Fruit fly (Drosophila melanogaster) whole organism, pupa: ENCODE results near the gene HIP-R.

Experiments used
- CG10348 ChIP-seq: fragments of 200-800 bp; sonication (Bioruptor generic); IDR thresholded peaks from 2 replicates; pipeline ENCODE4 v1.3.6; 2022; ENCODE audit warnings: missing biosample characterization, missing genetic modification characterization
- CG12605 ChIP-seq: fragments of 200-800 bp; sonication (Bioruptor generic); IDR thresholded peaks from 2 replicates; pipeline ENCODE4 v1.3.6; 2022; ENCODE audit warnings: missing biosample characterization, missing genetic modification characterization
- CG13204 ChIP-seq: fragments of 200-800 bp; sonication (Bioruptor generic); optimal IDR thresholded peaks from 2 replicates; lab custom pipeline; 2018; ENCODE audit warnings: missing biosample characterization, mild to moderate bottlenecking, missing genetic modification characterization, moderate library complexity
- CG14655 ChIP-seq: fragments of 200-800 bp; sonication (Bioruptor generic); optimal IDR thresholded peaks from 3 replicates; lab custom pipeline; 2017; ENCODE audit warnings: mild to moderate bottlenecking, missing biosample characterization, missing genetic modification reagents, missing genetic modification characterization
- CG15710 ChIP-seq: fragments of 200-800 bp; sonication (Bioruptor generic); optimal IDR thresholded peaks from 2 replicates; lab custom pipeline; 2018; ENCODE audit warnings: missing biosample characterization, mild to moderate bottlenecking, missing genetic modification characterization, moderate library complexity
- CG17806 ChIP-seq: fragments of 200-800 bp; sonication (Bioruptor generic); optimal IDR thresholded peaks from 2 replicates; lab custom pipeline; 2018; ENCODE audit warnings: missing biosample characterization, mild to moderate bottlenecking, missing genetic modification characterization, moderate library complexity
- CG32121 ChIP-seq: fragments of 200-800 bp; sonication (Bioruptor generic); IDR thresholded peaks from 2 replicates; pipeline ENCODE4 v1.3.6; 2022; ENCODE audit warnings: missing biosample characterization, missing genetic modification characterization
- CG34367 ChIP-seq: fragments of 200-800 bp; sonication (Bioruptor generic); optimal IDR thresholded peaks from 2 replicates; lab custom pipeline; 2018; ENCODE audit warnings: missing biosample characterization, mild to moderate bottlenecking, missing genetic modification characterization
- CG4496 ChIP-seq: fragments of 200-800 bp; sonication (Bioruptor generic); IDR thresholded peaks from 3 replicates; pipeline ENCODE4 v1.3.6; 2022; ENCODE audit warnings: missing biosample characterization, missing genetic modification characterization
- CG8159 ChIP-seq: fragments of 200-800 bp; sonication (Bioruptor generic); optimal IDR thresholded peaks from 3 replicates; lab custom pipeline; 2018; ENCODE audit warnings: missing biosample characterization, mild to moderate bottlenecking, missing genetic modification characterization, moderate library complexity
- CG8301 ChIP-seq: fragments of 200-800 bp; sonication (Bioruptor generic); optimal IDR thresholded peaks from 2 replicates; lab custom pipeline; 2018; ENCODE audit warnings: missing biosample characterization, mild to moderate bottlenecking, missing genetic modification characterization
- CG9948 ChIP-seq: fragments of 200-800 bp; sonication (Bioruptor generic); optimal IDR thresholded peaks from 2 replicates; lab custom pipeline; 2018; ENCODE audit warnings: missing biosample characterization, mild to moderate bottlenecking, missing genetic modification characterization, moderate library complexity
- D1 ChIP-seq: fragments of 200-800 bp; sonication (Bioruptor generic); optimal IDR thresholded peaks from 2 replicates; lab custom pipeline; 2018; ENCODE audit warnings: missing biosample characterization, mild to moderate bottlenecking, missing genetic modification characterization, moderate library complexity
- EcR ChIP-seq: fragments of 200-800 bp; sonication (Bioruptor generic); optimal IDR thresholded peaks from 3 replicates; lab custom pipeline; 2019; ENCODE audit warnings: missing biosample characterization, missing genetic modification characterization, mild to moderate bottlenecking, moderate library complexity, missing genetic modification reagents
- Ets98B ChIP-seq: fragments of 200-800 bp; sonication (Bioruptor generic); IDR thresholded peaks from 2 replicates; pipeline ENCODE4 v1.3.6; 2022; ENCODE audit warnings: missing biosample characterization, missing genetic modification characterization
- Pif1A ChIP-seq: fragments of 200-800 bp; sonication (Bioruptor generic); optimal IDR thresholded peaks from 3 replicates; lab custom pipeline; 2016; ENCODE audit warnings: missing biosample characterization, missing genetic modification characterization
- Pif1B ChIP-seq: fragments of 200-800 bp; sonication (Bioruptor generic); optimal IDR thresholded peaks from 3 replicates; lab custom pipeline; 2016; ENCODE audit warnings: missing biosample characterization, missing genetic modification characterization
- Snoo ChIP-seq: fragments of 200-800 bp; sonication (Bioruptor generic); optimal IDR thresholded peaks from 3 replicates; lab custom pipeline; 2017; ENCODE audit warnings: missing biosample characterization, mild to moderate bottlenecking, missing genetic modification characterization, inconsistent platforms
- fd96Ca ChIP-seq: fragments of 200-800 bp; sonication (Bioruptor generic); IDR thresholded peaks from 3 replicates; pipeline ENCODE4 v1.3.6; 2022; ENCODE audit warnings: missing biosample characterization, missing genetic modification characterization
- gl ChIP-seq: fragments of 200-800 bp; sonication (Bioruptor generic); optimal IDR thresholded peaks from 2 replicates; lab custom pipeline; 2018; ENCODE audit warnings: missing biosample characterization, mild to moderate bottlenecking, missing genetic modification characterization
- rn ChIP-seq: fragments of 200-800 bp; sonication (Bioruptor generic); IDR thresholded peaks from 2 replicates; pipeline ENCODE4 v1.3.6; 2022; ENCODE audit warnings: missing biosample characterization, missing genetic modification characterization

HIP-R gene

dm6 chrX:3742002-3742722 lies 47.6 kb upstream of the HIP-R start:
- peak; percentile 97 for TF ChIP-seq CG9948 (tag; lab: Kevin White, UChicago)
- TF ChIP-seq fd96Ca (GFP tag; lab: Robert Waterston, UW), result peak; percentile 99
- TF ChIP-seq CG4496, result peak; percentile 100
- TF ChIP-seq CG17806 (tag; lab: Kevin White, UChicago), result peak; percentile 97
- TF ChIP-seq CG12605, result peak; percentile 99
- TF ChIP-seq rn, result peak; percentile 98
- TF ChIP-seq gl (tag; lab: Kevin White, UChicago), result peak; percentile 95
- peak; percentile 84 for TF ChIP-seq D1 (tag; lab: Kevin White, UChicago)
- TF ChIP-seq Ets98B, result peak; percentile 100
- peak; percentile 98 for TF ChIP-seq CG8301 (tag; lab: Kevin White, UChicago)
- TF ChIP-seq Pif1A (GFP tag; lab: Kevin White, UChicago), result peak; percentile 98
- peak; percentile 98 for TF ChIP-seq CG8159
- peak; percentile 98 for TF ChIP-seq CG34367 (tag; lab: Kevin White, UChicago)
- peak; percentile 99 for TF ChIP-seq Snoo (tag; lab: Kevin White, UChicago)
- peak; percentile 97 for TF ChIP-seq Pif1B (GFP tag; lab: Kevin White, UChicago)
- TF ChIP-seq CG14655 (GFP tag; lab: Kevin White, UChicago), result peak; percentile 98
- peak; percentile 96 for TF ChIP-seq CG10348 (GFP tag; lab: Robert Waterston, UW)
- TF ChIP-seq EcR (GFP tag; lab: Kevin White, UChicago), result no peak
- peak; percentile 95 for TF ChIP-seq CG13204 (GFP tag; lab: Kevin White, UChicago)
- TF ChIP-seq CG32121, result peak; percentile 99
- TF ChIP-seq CG15710 (tag; lab: Kevin White, UChicago), result peak; percentile 98

DNA sequence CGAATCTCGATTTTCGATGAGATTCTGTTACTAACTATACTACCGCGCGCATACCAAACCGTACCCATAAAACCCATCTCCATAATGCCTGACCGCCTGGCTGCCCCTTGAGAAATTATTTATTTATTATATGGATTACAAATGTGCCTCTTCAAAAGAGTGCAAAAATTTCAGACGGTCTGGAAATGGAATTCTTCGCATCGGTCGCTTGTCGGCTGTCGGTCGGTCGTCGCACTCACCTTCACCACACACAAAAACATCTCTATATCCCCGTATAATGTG lies 47.1 kb upstream of the HIP-R start:
- TF ChIP-seq CG8159, result no peak

dm6 chrX:3743005-3743890 lies 46.5 kb upstream of the HIP-R start:
- TF ChIP-seq Snoo (tag; lab: Kevin White, UChicago) (peak; percentile 83), CG9948 (tag; lab: Kevin White, UChicago) (peak; percentile 86), rn (peak; percentile 68), CG4496 (peak; percentile 93), CG13204 (GFP tag; lab: Kevin White, UChicago) (no peak), Ets98B (peak; percentile 89), EcR (GFP tag; lab: Kevin White, UChicago) (peak; percentile 92), gl (tag; lab: Kevin White, UChicago) (peak; percentile 79), CG32121 (peak; percentile 89), D1 (tag; lab: Kevin White, UChicago) (peak; percentile 69), Pif1B (GFP tag; lab: Kevin White, UChicago) (peak; percentile 46), CG8301 (tag; lab: Kevin White, UChicago) (peak; percentile 91), CG12605 (peak; percentile 70), CG15710 (tag; lab: Kevin White, UChicago) (peak; percentile 89), fd96Ca (GFP tag; lab: Robert Waterston, UW) (peak; percentile 65), CG34367 (tag; lab: Kevin White, UChicago) (peak; percentile 90), Pif1A (GFP tag; lab: Kevin White, UChicago) (peak; percentile 83), CG10348 (GFP tag; lab: Robert Waterston, UW) (peak; percentile 54), CG8159 (peak; percentile 90), CG17806 (tag; lab: Kevin White, UChicago) (peak; percentile 87), CG14655 (GFP tag; lab: Kevin White, UChicago) (peak; percentile 90)

dm6 chrX:3743891-3744491 lies 45.8 kb upstream of the HIP-R start:
- TF ChIP-seq CG32121, result no peak
- TF ChIP-seq CG8159, result peak; percentile 92
- no peak for TF ChIP-seq EcR (GFP tag; lab: Kevin White, UChicago)
- TF ChIP-seq Pif1A (GFP tag; lab: Kevin White, UChicago), result no peak
- no peak; the same call in 1 of the 2 replicates for TF ChIP-seq Ets98B
- TF ChIP-seq CG13204 (GFP tag; lab: Kevin White, UChicago), result no peak
- no peak for TF ChIP-seq CG12605
- peak; percentile 85 for TF ChIP-seq CG15710 (tag; lab: Kevin White, UChicago)
- TF ChIP-seq CG9948 (tag; lab: Kevin White, UChicago), result peak; percentile 90
- TF ChIP-seq CG4496, result peak; percentile 55; the same call in 2 of the 3 replicates
- no peak; the same call in 2 of the 3 replicates for TF ChIP-seq fd96Ca (GFP tag; lab: Robert Waterston, UW)
- peak; percentile 88 for TF ChIP-seq CG14655 (GFP tag; lab: Kevin White, UChicago)
- TF ChIP-seq CG17806 (tag; lab: Kevin White, UChicago), result peak; percentile 73
- TF ChIP-seq Pif1B (GFP tag; lab: Kevin White, UChicago), result peak; percentile 64
- peak; percentile 52; the same call in 1 of the 2 replicates for TF ChIP-seq CG10348 (GFP tag; lab: Robert Waterston, UW)
- TF ChIP-seq CG34367 (tag; lab: Kevin White, UChicago), result peak; percentile 69
- TF ChIP-seq Snoo (tag; lab: Kevin White, UChicago), result peak; percentile 75
- TF ChIP-seq CG8301 (tag; lab: Kevin White, UChicago), result peak; percentile 31
- peak; percentile 64 for TF ChIP-seq D1 (tag; lab: Kevin White, UChicago)
- no peak for TF ChIP-seq gl (tag; lab: Kevin White, UChicago)
- peak; percentile 35; the same call in 1 of the 2 replicates for TF ChIP-seq rn
